Worm (Caenorhabditis elegans): Measurements from ENCODE around the gene srx-84.

DNA sequence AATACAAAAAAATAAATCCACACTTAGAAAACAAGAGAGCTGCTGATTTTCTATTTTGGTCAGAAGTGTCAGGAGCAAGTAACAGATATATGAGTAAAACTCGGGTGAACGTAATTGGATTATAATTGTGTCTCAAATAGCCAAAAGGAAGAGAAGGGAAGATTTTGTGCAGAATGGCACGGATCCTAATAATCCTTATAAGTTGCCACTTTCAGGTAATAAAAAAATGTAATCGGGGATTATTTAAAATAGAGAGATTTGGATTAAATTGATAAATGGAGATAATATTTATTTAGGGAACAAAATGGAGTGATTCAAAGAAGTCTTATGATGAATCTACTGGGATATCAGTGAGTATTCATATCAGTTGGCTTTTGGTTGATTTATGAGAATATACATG, 26.0 kb downstream of the srx-84 start:
- TF ChIP-seq nhr-12 (tag; optimal IDR thresholded peaks at IDR 0.05) (no peak), nhr-237 (tag; optimal IDR thresholded peaks at IDR 0.05) (no peak), fos-1 (tag; optimal IDR thresholded peaks at IDR 0.05) (no peak), mep-1 (tag; optimal IDR thresholded peaks at IDR 0.05) (no peak), irx-1 (tag; optimal IDR thresholded peaks at IDR 0.05) (no peak), ama-1 (optimal IDR thresholded peaks at IDR 0.05) (no peak), ceh-82 (tag; optimal IDR thresholded peaks at IDR 0.05) (no peak), nhr-11 (tag; optimal IDR thresholded peaks at IDR 0.05) (no peak), lin-15B (tag; optimal IDR thresholded peaks at IDR 0.05) (no peak), unc-86 (tag; optimal IDR thresholded peaks at IDR 0.05) (no peak), mdl-1 (tag; optimal IDR thresholded peaks at IDR 0.05) (no peak), ztf-4 (tag; optimal IDR thresholded peaks at IDR 0.05) (no peak)

Measured in whole organism, L1 larva.